Worm (Caenorhabditis elegans) whole organism, L1 larva: Measurements from ENCODE around the gene C07B5.4.

ENCODE experiments used
- C04F5.9 ChIP-seq: sonication (generic microtip); optimal IDR thresholded peaks from 2 replicates; lab custom pipeline; 2016; ENCODE audit warnings: missing genetic modification characterization, missing compliant biosample characterization
- C16A3.4 ChIP-seq: fragments of 150-350 bp; optimal IDR thresholded peaks from 2 replicates; lab custom pipeline; 2014; ENCODE audit warnings: missing biosample characterization, missing genetic modification characterization
- C34B4.2 ChIP-seq: sonication (generic microtip); optimal IDR thresholded peaks from 2 replicates; lab custom pipeline; 2017; ENCODE audit warnings: mild to moderate bottlenecking, missing genetic modification characterization, missing compliant biosample characterization
- Y116A8C.19 ChIP-seq: sonication (generic microtip); optimal IDR thresholded peaks from 2 replicates; lab custom pipeline; 2016; ENCODE audit warnings: missing compliant biosample characterization, missing genetic modification characterization, borderline replicate concordance
- aha-1 ChIP-seq: fragments of 150-350 bp; optimal IDR thresholded peaks from 2 replicates; lab custom pipeline; 2014; ENCODE audit warnings: missing biosample characterization, missing genetic modification characterization
- ama-1 ChIP-seq: fragments of 150-350 bp; optimal IDR thresholded peaks from 2 replicates; lab custom pipeline; 2014
- blmp-1 ChIP-seq: fragments of 150-350 bp; optimal IDR thresholded peaks from 2 replicates; lab custom pipeline; 2014; ENCODE audit warnings: missing biosample characterization, missing genetic modification characterization
- ces-1 ChIP-seq: fragments of 150-350 bp; optimal IDR thresholded peaks from 2 replicates; lab custom pipeline; 2014; ENCODE audit warnings: missing biosample characterization, missing genetic modification reagents, missing genetic modification characterization
- dsc-1 ChIP-seq: sonication (generic microtip); optimal IDR thresholded peaks from 2 replicates; lab custom pipeline; 2016; ENCODE audit warnings: mild to moderate bottlenecking, missing genetic modification characterization, missing compliant biosample characterization
- efl-1 ChIP-seq, 4 experiments: fragments of 150-350 bp; optimal IDR thresholded peaks in 3 of 4; peaks in 1 of 4; 1 replicate in 1 of 4; 2 replicates in 3 of 4; lab custom pipeline; 2014; ENCODE audit warnings: missing biosample characterization in 2 of 4, missing genetic modification characterization in 2 of 4, missing genetic modification reagents in 2 of 4
- egl-13 ChIP-seq: sonication (generic microtip); optimal IDR thresholded peaks from 2 replicates; lab custom pipeline; 2016; ENCODE audit warnings: missing genotype, missing genetic modification reagents, missing genetic modification characterization, missing compliant biosample characterization
- elt-3 ChIP-seq, 6 experiments: fragments of 150-350 bp in 1 of 6; sonication (generic microtip); optimal IDR thresholded peaks; 2 replicates each; lab custom pipeline; 2017 to 2018; ENCODE audit warnings: missing biosample characterization in 6 of 6, missing genetic modification characterization in 6 of 6, inconsistent platforms in 1 of 6
- ets-5 ChIP-seq: fragments of 200-800 bp; sonication (Bioruptor generic); IDR thresholded peaks from 2 replicates; pipeline ENCODE4 v1.3.6; 2022; ENCODE audit warnings: missing genetic modification characterization, missing compliant biosample characterization
- fkh-10 ChIP-seq: sonication (generic microtip); optimal IDR thresholded peaks from 2 replicates; lab custom pipeline; 2017; ENCODE audit warnings: missing biosample characterization, missing genetic modification reagents, missing genetic modification characterization
- fkh-4 ChIP-seq: sonication (generic microtip); optimal IDR thresholded peaks from 2 replicates; lab custom pipeline; 2016; ENCODE audit warnings: missing compliant biosample characterization, missing genetic modification characterization, borderline replicate concordance
- fkh-8 ChIP-seq: sonication (generic microtip); optimal IDR thresholded peaks from 2 replicates; lab custom pipeline; 2016; ENCODE audit warnings: mild to moderate bottlenecking, missing genetic modification characterization, missing compliant biosample characterization
- hlh-4 ChIP-seq: sonication (generic microtip); optimal IDR thresholded peaks from 2 replicates; lab custom pipeline; 2016; ENCODE audit warnings: mild to moderate bottlenecking, missing genetic modification characterization, missing compliant biosample characterization
- isw-1 ChIP-seq: fragments of 200-800 bp; sonication (Bioruptor generic); IDR thresholded peaks from 2 replicates; pipeline ENCODE4 v1.3.6; 2022; ENCODE audit warnings: missing genetic modification characterization, missing compliant biosample characterization
- lin-14 ChIP-seq: fragments of 200-800 bp; sonication (Bioruptor generic); optimal IDR thresholded peaks from 2 replicates; lab custom pipeline; 2018; ENCODE audit warnings: mild to moderate bottlenecking, missing genetic modification characterization, moderate library complexity, missing compliant biosample characterization
- lir-3 ChIP-seq: sonication (generic microtip); optimal IDR thresholded peaks from 2 replicates; lab custom pipeline; 2016; ENCODE audit warnings: mild to moderate bottlenecking, missing genetic modification characterization, moderate library complexity, missing compliant biosample characterization; ENCODE audit not compliant: poor library complexity
- mef-2 ChIP-seq: fragments of 150-350 bp; optimal IDR thresholded peaks from 2 replicates; lab custom pipeline; 2014; ENCODE audit warnings: missing biosample characterization, missing genetic modification characterization
- mep-1 ChIP-seq: fragments of 150-350 bp; optimal IDR thresholded peaks from 2 replicates; lab custom pipeline; 2014; ENCODE audit warnings: missing biosample characterization, missing genetic modification characterization
- nhr-20 ChIP-seq: sonication (generic microtip); optimal IDR thresholded peaks from 2 replicates; lab custom pipeline; 2016; ENCODE audit warnings: mild to moderate bottlenecking, missing genetic modification characterization, missing compliant biosample characterization
- nhr-237 ChIP-seq: fragments of 150-350 bp; optimal IDR thresholded peaks from 2 replicates; lab custom pipeline; 2014; ENCODE audit warnings: missing biosample characterization, missing genetic modification characterization
- nhr-71 ChIP-seq: sonication (generic microtip); optimal IDR thresholded peaks from 2 replicates; lab custom pipeline; 2016; ENCODE audit warnings: mild to moderate bottlenecking, missing genetic modification characterization, moderate library complexity, missing compliant biosample characterization
- nhr-85 ChIP-seq: sonication (generic microtip); peaks from one replicate; lab custom pipeline; 2016; ENCODE audit warnings: missing genetic modification characterization, inconsistent platforms, missing compliant biosample characterization
- pag-3 ChIP-seq: sonication (generic microtip); optimal IDR thresholded peaks from 2 replicates; lab custom pipeline; 2017; ENCODE audit warnings: missing genetic modification characterization, mild to moderate bottlenecking, missing compliant biosample characterization, antibody characterized with exemption, borderline replicate concordance; ENCODE audit not compliant: insufficient read depth
- pqm-1 ChIP-seq: sonication (generic microtip); optimal IDR thresholded peaks from 3 replicates; lab custom pipeline; 2017; ENCODE audit warnings: missing biosample characterization, missing genetic modification characterization
- rnt-1 ChIP-seq: sonication (generic microtip); optimal IDR thresholded peaks from 2 replicates; lab custom pipeline; 2016; ENCODE audit warnings: mild to moderate bottlenecking, missing genetic modification characterization, moderate library complexity, missing compliant biosample characterization
- snpc-4 ChIP-seq: fragments of 150-350 bp; optimal IDR thresholded peaks from 2 replicates; lab custom pipeline; 2014; ENCODE audit warnings: missing biosample characterization, missing genetic modification characterization
- snu-23 ChIP-seq: sonication (generic microtip); optimal IDR thresholded peaks from 2 replicates; lab custom pipeline; 2016; ENCODE audit warnings: missing genetic modification characterization, missing compliant biosample characterization
- sox-4 ChIP-seq: sonication (generic microtip); optimal IDR thresholded peaks from 2 replicates; lab custom pipeline; 2016; ENCODE audit warnings: missing genetic modification characterization, missing compliant biosample characterization
- sptf-1 ChIP-seq: fragments of 150-350 bp; optimal IDR thresholded peaks from 2 replicates; lab custom pipeline; 2014; ENCODE audit warnings: missing biosample characterization, missing genetic modification characterization
- swsn-7 ChIP-seq: sonication (generic microtip); optimal IDR thresholded peaks from 2 replicates; lab custom pipeline; 2016; ENCODE audit warnings: missing genetic modification characterization, missing compliant biosample characterization
- unc-30 ChIP-seq: sonication (generic microtip); optimal IDR thresholded peaks from 2 replicates; lab custom pipeline; 2017; ENCODE audit warnings: missing biosample characterization, missing genetic modification characterization
- unc-86 ChIP-seq: sonication (generic microtip); optimal IDR thresholded peaks from 2 replicates; lab custom pipeline; 2016; ENCODE audit warnings: missing genetic modification characterization, missing compliant biosample characterization
- unc-98 ChIP-seq: fragments of 200-800 bp; sonication (Bioruptor generic); IDR thresholded peaks from 2 replicates; pipeline ENCODE4 v1.3.6; 2022; ENCODE audit warnings: missing genetic modification characterization, missing compliant biosample characterization
- xbp-1 ChIP-seq: sonication (generic microtip); optimal IDR thresholded peaks from 2 replicates; lab custom pipeline; 2016; ENCODE audit warnings: missing genetic modification characterization, missing compliant biosample characterization
- ztf-4 ChIP-seq: fragments of 150-350 bp; optimal IDR thresholded peaks from 2 replicates; lab custom pipeline; 2014; ENCODE audit warnings: missing biosample characterization, missing genetic modification characterization

Gene C07B5.4

ce11 chrX:9509516-9509915 lies 19.9 kb upstream of the C07B5.4 start:
- TF ChIP-seq efl-1 (optimal IDR thresholded peaks at IDR 0.05; lab: Kevin White, UChicago) (no peak), efl-1 (GFP tag; optimal IDR thresholded peaks at IDR 0.05 in 1 of 2; lab: Kevin White, UChicago) (peak in 1 of 2 experiments; percentile 53), ces-1 (GFP tag; lab: Kevin White, UChicago) (no peak)
- TF ChIP-seq, all 84 proteins: peak for 1

- TF ChIP-seq mef-2 (no peak), lin-14 (peak; percentile 19)
- TF ChIP-seq, all 84 proteins: peak for 1
Observed at ce11 chrX:9509922-9510321, 19.5 kb upstream of the C07B5.4 start.

- TF ChIP-seq nhr-20 (tag; lab: Kevin White, UChicago) = no peak
- no peak for TF ChIP-seq fkh-4 (tag; lab: Kevin White, UChicago)
- no peak for TF ChIP-seq unc-98
- peak in 1 of 6 experiments; percentile 2 for TF ChIP-seq elt-3 (tag; optimal IDR thresholded peaks at IDR 0.05; lab: Kevin White, UChicago)
- TF ChIP-seq snu-23 (GFP tag; lab: Kevin White, UChicago) = no peak
- TF ChIP-seq xbp-1 (tag; lab: Kevin White, UChicago) = no peak
Observed at ce11 chrX:9510448-9510847, 19.0 kb upstream of the C07B5.4 start.

- no peak for TF ChIP-seq lir-3 (tag; lab: Kevin White, UChicago)
- TF ChIP-seq fkh-10 (GFP tag; lab: Kevin White, UChicago) = no peak
- no peak for TF ChIP-seq dsc-1 (tag; lab: Kevin White, UChicago)
- no peak for TF ChIP-seq ets-5
- peak; percentile 37 for TF ChIP-seq blmp-1 (tag; lab: Kevin White, UChicago)
- TF ChIP-seq pag-3 = no peak
- no peak for TF ChIP-seq egl-13 (tag; lab: Kevin White, UChicago)
- TF ChIP-seq C34B4.2 = no peak
- TF ChIP-seq lin-14 = peak; percentile 7
- TF ChIP-seq aha-1 (tag; lab: Kevin White, UChicago) = no peak
- no peak for TF ChIP-seq hlh-4 (tag; lab: Kevin White, UChicago)
- TF ChIP-seq snu-23 (GFP tag; lab: Kevin White, UChicago) = no peak
- no peak for TF ChIP-seq fkh-8 (tag; lab: Kevin White, UChicago)
- no peak for TF ChIP-seq C04F5.9 (tag; lab: Kevin White, UChicago)
- no peak for TF ChIP-seq Y116A8C.19 (tag; lab: Kevin White, UChicago)
- peak; percentile 28 for TF ChIP-seq nhr-85 (tag; lab: Kevin White, UChicago)
- no peak for TF ChIP-seq ztf-4
- TF ChIP-seq, all 84 proteins: peak for 3
Observed at ce11 chrX:9512457-9512856, 17.0 kb upstream of the C07B5.4 start.

ce11 chrX:9517106-9517505 lies 12.4 kb upstream of the C07B5.4 start, which contains the start of gene C07B5.2:
Gene C07B5.2 (minus strand): TSS chrX:9517206.
- TF ChIP-seq snu-23 (GFP tag; lab: Kevin White, UChicago) (no peak), egl-13 (tag; lab: Kevin White, UChicago) (no peak), rnt-1 (tag; lab: Kevin White, UChicago) (no peak), isw-1 (GFP tag; lab: Robert Waterston, UW) (no peak), swsn-7 (tag; lab: Kevin White, UChicago) (no peak), nhr-237 (tag; lab: Kevin White, UChicago) (no peak), lir-3 (tag; lab: Kevin White, UChicago) (no peak), ets-5 (no peak), unc-30 (tag; lab: Kevin White, UChicago) (no peak), nhr-71 (no peak), mep-1 (tag; lab: Kevin White, UChicago) (no peak), sptf-1 (no peak), ama-1 (lab: Kevin White, UChicago) (no peak), snpc-4 (tag; lab: Kevin White, UChicago) (no peak), sox-4 (no peak), pqm-1 (no peak), unc-86 (no peak), C16A3.4 (no peak)
